Worm (Caenorhabditis elegans): ENCODE results near the gene C11G10.1.

Gene C11G10.1

DNA sequence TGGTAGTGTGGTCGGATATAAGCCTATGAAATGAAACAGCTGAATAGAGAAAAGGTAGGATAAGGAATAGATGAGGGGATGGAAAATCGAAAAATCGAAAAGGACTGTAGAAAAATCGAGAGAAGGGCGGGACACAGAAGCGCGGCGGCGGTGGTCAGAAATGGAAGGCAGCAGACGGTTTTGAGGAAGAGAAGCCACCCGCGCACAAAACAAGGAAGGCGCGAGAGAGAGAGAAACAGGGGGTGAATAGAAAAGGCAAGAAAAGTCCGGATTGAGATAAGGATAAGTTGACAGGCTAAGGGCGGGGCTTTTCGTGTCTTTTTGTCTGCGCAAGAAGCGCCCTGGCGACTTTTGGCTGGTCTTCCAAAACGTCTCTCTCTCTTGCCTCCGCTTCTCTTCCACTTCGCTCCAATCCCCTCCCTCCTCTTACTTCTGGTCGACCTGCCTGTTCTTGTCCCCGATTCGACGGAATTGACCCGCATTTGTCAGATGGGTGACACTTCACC is 50.7 kb downstream of the C11G10.1 start, which contains the start of gene mlt-9:
mlt-9 (minus strand) TSS at position 51 of the 506 bp plus-strand sequence.
- TF ChIP-seq ham-2 (GFP tag; optimal IDR thresholded peaks at IDR 0.05): peak; percentile 63
- TF ChIP-seq ceh-39 (tag; optimal IDR thresholded peaks at IDR 0.05): no peak
- peak; percentile 12 for TF ChIP-seq elt-1 (tag; optimal IDR thresholded peaks at IDR 0.05; ENCODE audit: borderline replicate concordance, insufficient read depth)
- no peak for TF ChIP-seq nhr-76 (tag; optimal IDR thresholded peaks at IDR 0.05)
